Worm (Caenorhabditis elegans) whole organism, young adult: ENCODE measurements around the gene F45E12.5.

Experiments used
- B0035.1 ChIP-seq: sonication (generic microtip); optimal IDR thresholded peaks from 2 replicates; lab custom pipeline; 2016; ENCODE audit warnings: missing genetic modification characterization, mild to moderate bottlenecking, missing compliant biosample characterization, missing genotype, missing genetic modification reagents
- B0336.3 ChIP-seq: fragments of 200-800 bp; sonication (Bioruptor generic); IDR thresholded peaks from 2 replicates; pipeline ENCODE4 v1.3.6; 2022; ENCODE audit warnings: missing genetic modification characterization, missing compliant biosample characterization
- F22D6.2 ChIP-seq: sonication (generic microtip); optimal IDR thresholded peaks from 2 replicates; lab custom pipeline; 2016; ENCODE audit warnings: mild to moderate bottlenecking, missing genetic modification characterization, missing compliant biosample characterization
- F39B2.1 ChIP-seq: fragments of 200-800 bp; sonication (Bioruptor generic); IDR thresholded peaks from 2 replicates; pipeline ENCODE4 v1.3.6; 2022; ENCODE audit warnings: missing genetic modification reagents, missing genetic modification characterization, missing compliant biosample characterization
- K12H6.12 ChIP-seq: fragments of 200-800 bp; sonication (Bioruptor generic); optimal IDR thresholded peaks from 2 replicates; lab custom pipeline; 2018; ENCODE audit warnings: mild to moderate bottlenecking, missing genetic modification characterization, missing compliant biosample characterization
- T26A5.8 ChIP-seq: sonication (generic microtip); optimal IDR thresholded peaks from 2 replicates; lab custom pipeline; 2016; ENCODE audit warnings: missing genetic modification characterization, missing compliant biosample characterization
- Y67H2A.10 ChIP-seq: fragments of 200-800 bp; sonication (Bioruptor generic); conservative IDR thresholded peaks from 2 replicates; pipeline ENCODE4 v1.3.6; 2022; ENCODE audit warnings: missing genetic modification reagents, missing genetic modification characterization, missing compliant biosample characterization
- Y95B8A.8 ChIP-seq: fragments of 200-800 bp; sonication (Bioruptor generic); IDR thresholded peaks from 2 replicates; pipeline ENCODE4 v1.3.6; 2022; ENCODE audit warnings: missing genetic modification reagents, missing genetic modification characterization, missing compliant biosample characterization
- aptf-2 ChIP-seq: fragments of 200-800 bp; sonication (Bioruptor generic); conservative IDR thresholded peaks from 2 replicates; pipeline ENCODE4 v1.3.6; 2022; ENCODE audit warnings: missing genetic modification reagents, missing genetic modification characterization, missing compliant biosample characterization
- aptf-3 ChIP-seq: fragments of 200-800 bp; sonication (Bioruptor generic); IDR thresholded peaks from 2 replicates; pipeline ENCODE4 v1.3.6; 2022; ENCODE audit warnings: missing genetic modification characterization, missing compliant biosample characterization
- attf-6 ChIP-seq: fragments of 200-800 bp; sonication (Bioruptor generic); IDR thresholded peaks from 2 replicates; pipeline ENCODE4 v1.3.6; 2022; ENCODE audit warnings: missing genetic modification reagents, missing genetic modification characterization, missing compliant biosample characterization
- bed-2 ChIP-seq: fragments of 200-800 bp; sonication (Bioruptor generic); IDR thresholded peaks from 2 replicates; pipeline ENCODE4 v1.3.6; 2022; ENCODE audit warnings: missing genetic modification reagents, missing genetic modification characterization, missing compliant biosample characterization
- ccch-3 ChIP-seq: fragments of 200-800 bp; sonication (Bioruptor generic); optimal IDR thresholded peaks from 2 replicates; lab custom pipeline; 2018; ENCODE audit warnings: mild to moderate bottlenecking, missing genetic modification characterization, missing compliant biosample characterization
- ceh-79 ChIP-seq: sonication (generic microtip); optimal IDR thresholded peaks from 2 replicates; lab custom pipeline; 2017; ENCODE audit warnings: mild to moderate bottlenecking, missing genetic modification characterization, missing compliant biosample characterization
- egrh-3 ChIP-seq: fragments of 200-800 bp; sonication (Bioruptor generic); IDR thresholded peaks from 2 replicates; pipeline ENCODE4 v1.3.6; 2022; ENCODE audit warnings: missing genetic modification reagents, missing genetic modification characterization, missing compliant biosample characterization
- ets-4 ChIP-seq: fragments of 200-800 bp; sonication (Bioruptor generic); optimal IDR thresholded peaks from 2 replicates; lab custom pipeline; 2018; ENCODE audit warnings: mild to moderate bottlenecking, missing genetic modification characterization, missing compliant biosample characterization
- fkh-3 ChIP-seq: sonication (generic microtip); optimal IDR thresholded peaks from 2 replicates; lab custom pipeline; 2016; ENCODE audit warnings: mild to moderate bottlenecking, missing genetic modification characterization, missing compliant biosample characterization
- hlh-12 ChIP-seq: sonication (generic microtip); optimal IDR thresholded peaks from 2 replicates; lab custom pipeline; 2016; ENCODE audit warnings: missing genetic modification characterization, missing compliant biosample characterization
- hmg-1.2 ChIP-seq: fragments of 200-800 bp; sonication (Bioruptor generic); IDR thresholded peaks from 2 replicates; pipeline ENCODE4 v1.3.6; 2022; ENCODE audit warnings: missing genetic modification reagents, missing genetic modification characterization, missing compliant biosample characterization
- hsf-1 ChIP-seq: fragments of 200-800 bp; sonication (Bioruptor generic); IDR thresholded peaks from 2 replicates; pipeline ENCODE4 v1.3.6; 2022; ENCODE audit warnings: missing genetic modification reagents, missing genetic modification characterization, missing compliant biosample characterization
- let-607 ChIP-seq, 2 experiments: fragments of 200-800 bp in 1 of 2; sonication (Bioruptor generic) in 1 of 2; sonication (generic microtip) in 1 of 2; optimal IDR thresholded peaks; 2 replicates each; lab custom pipeline; 2016 to 2018; ENCODE audit warnings: mild to moderate bottlenecking in 2 of 2, missing compliant biosample characterization in 2 of 2, missing genetic modification characterization in 2 of 2, moderate library complexity in 2 of 2, missing genotype in 1 of 2
- lin-40 ChIP-seq: sonication (generic microtip); optimal IDR thresholded peaks from 2 replicates; lab custom pipeline; 2016; ENCODE audit warnings: missing genetic modification characterization, mild to moderate bottlenecking, missing compliant biosample characterization, missing genotype, missing genetic modification reagents
- lsl-1 ChIP-seq: fragments of 200-800 bp; sonication (Bioruptor generic); optimal IDR thresholded peaks from 2 replicates; lab custom pipeline; 2018; ENCODE audit warnings: mild to moderate bottlenecking, missing genetic modification characterization, moderate library complexity, missing compliant biosample characterization
- madf-10 ChIP-seq: sonication (generic microtip); optimal IDR thresholded peaks from 2 replicates; lab custom pipeline; 2016; ENCODE audit warnings: mild to moderate bottlenecking, missing genetic modification characterization, missing compliant biosample characterization
- madf-3 ChIP-seq: fragments of 200-800 bp; sonication (Bioruptor generic); IDR thresholded peaks from 2 replicates; pipeline ENCODE4 v1.3.6; 2022; ENCODE audit warnings: missing genetic modification reagents, missing genetic modification characterization, missing compliant biosample characterization
- mes-4 ChIP-seq: sonication (generic microtip); optimal IDR thresholded peaks from 2 replicates; lab custom pipeline; 2016; ENCODE audit warnings: missing genotype, missing genetic modification characterization, missing compliant biosample characterization
- nfya-2 ChIP-seq: fragments of 200-800 bp; sonication (Bioruptor generic); IDR thresholded peaks from 2 replicates; pipeline ENCODE4 v1.3.6; 2022; ENCODE audit warnings: missing genetic modification reagents, missing genetic modification characterization, missing compliant biosample characterization
- nhr-179 ChIP-seq: sonication (generic microtip); optimal IDR thresholded peaks from 2 replicates; lab custom pipeline; 2016; ENCODE audit warnings: mild to moderate bottlenecking, missing genetic modification characterization, missing compliant biosample characterization
- nhr-80 ChIP-seq: sonication (generic microtip); optimal IDR thresholded peaks from 2 replicates; lab custom pipeline; 2016; ENCODE audit warnings: missing genetic modification characterization, missing compliant biosample characterization
- nhr-90 ChIP-seq: sonication (generic microtip); optimal IDR thresholded peaks from 2 replicates; lab custom pipeline; 2016; ENCODE audit warnings: missing genotype, mild to moderate bottlenecking, missing genetic modification characterization, missing compliant biosample characterization
- pha-4 ChIP-seq: fragments of 150-350 bp; sonication (generic microtip); optimal IDR thresholded peaks from 2 replicates; lab custom pipeline; 2014; ENCODE audit warnings: missing biosample characterization, missing genetic modification reagents, missing genetic modification characterization
- sdz-38 ChIP-seq: sonication (generic microtip); optimal IDR thresholded peaks from 2 replicates; lab custom pipeline; 2016; ENCODE audit warnings: missing genotype, missing genetic modification characterization, missing compliant biosample characterization
- snpc-1.1 ChIP-seq: sonication (generic microtip); optimal IDR thresholded peaks from 2 replicates; lab custom pipeline; 2017; ENCODE audit warnings: missing genetic modification characterization, mild to moderate bottlenecking, missing compliant biosample characterization, antibody characterized with exemption, moderate library complexity, missing genotype, missing genetic modification reagents; ENCODE audit not compliant: insufficient read depth
- snpc-4 ChIP-seq, 5 experiments: fragments of 150-350 bp in 1 of 5; sonication (generic microtip) in 4 of 5; optimal IDR thresholded peaks; 2 replicates each; lab custom pipeline; 2014 to 2018; ENCODE audit warnings: missing genetic modification characterization in 5 of 5, missing biosample characterization in 3 of 5, antibody characterized with exemption in 2 of 5, mild to moderate bottlenecking in 2 of 5, missing compliant biosample characterization in 2 of 5, missing genotype in 2 of 5, moderate library complexity in 2 of 5, missing genetic modification reagents in 1 of 5
- somi-1 ChIP-seq: fragments of 200-800 bp; sonication (Bioruptor generic); optimal IDR thresholded peaks from 2 replicates; lab custom pipeline; 2018; ENCODE audit warnings: mild to moderate bottlenecking, missing genetic modification characterization, missing compliant biosample characterization
- zfh-2 ChIP-seq: fragments of 200-800 bp; sonication (Bioruptor generic); conservative IDR thresholded peaks from 2 replicates; pipeline ENCODE4 v1.3.6; 2022; ENCODE audit warnings: missing genetic modification reagents, missing genetic modification characterization, missing compliant biosample characterization
- ztf-18 ChIP-seq: sonication (generic microtip); optimal IDR thresholded peaks from 2 replicates; lab custom pipeline; 2016; ENCODE audit warnings: missing genotype, mild to moderate bottlenecking, missing genetic modification characterization, missing compliant biosample characterization
- ztf-22 ChIP-seq: fragments of 200-800 bp; sonication (Bioruptor generic); optimal IDR thresholded peaks from 2 replicates; lab custom pipeline; 2018; ENCODE audit warnings: mild to moderate bottlenecking, missing genetic modification characterization, moderate library complexity, missing compliant biosample characterization
- ztf-28 ChIP-seq: fragments of 200-800 bp; sonication (Bioruptor generic); IDR thresholded peaks from 2 replicates; pipeline ENCODE4 v1.3.6; 2022; ENCODE audit warnings: missing genetic modification reagents, missing genetic modification characterization, missing compliant biosample characterization
- ztf-6 ChIP-seq: fragments of 200-800 bp; sonication (Bioruptor generic); IDR thresholded peaks from 2 replicates; pipeline ENCODE4 v1.3.6; 2022; ENCODE audit warnings: missing genetic modification reagents, missing genetic modification characterization, missing compliant biosample characterization

The F45E12.5 gene

ce11 chrII:7337469-7337893, 27.6 kb upstream of the F45E12.5 start (continued):
- TF ChIP-seq F39B2.1 (GFP tag; lab: Robert Waterston, UW) (no peak), fkh-3 (tag; lab: Kevin White, UChicago) (no peak), nhr-90 (tag; lab: Kevin White, UChicago) (peak; percentile 70), Y67H2A.10 (GFP tag; lab: Robert Waterston, UW) (no peak), let-607 (tag; optimal IDR thresholded peaks at IDR 0.05; lab: Kevin White, UChicago) (peak; percentile 42 to 60), pha-4 (tag; lab: Kevin White, UChicago) (peak; percentile 49), somi-1 (peak; percentile 82), sdz-38 (tag; lab: Kevin White, UChicago) (no peak), F22D6.2 (tag; lab: Kevin White, UChicago) (peak; percentile 86), B0035.1 (tag; lab: Kevin White, UChicago) (no peak), ceh-79 (tag; lab: Kevin White, UChicago) (no peak), ztf-28 (no peak), nhr-179 (no peak), Y95B8A.8 (no peak), nfya-2 (GFP tag; lab: Robert Waterston, UW) (no peak), lsl-1 (GFP tag; lab: Kevin White, UChicago) (no peak), nhr-80 (peak; percentile 96), bed-2 (GFP tag; lab: Robert Waterston, UW) (no peak), aptf-2 (GFP tag; lab: Robert Waterston, UW) (0 out of 2 replicates have a peak, but pooled peaks have one; percentile 10), hlh-12 (no peak), ztf-22 (GFP tag; lab: Kevin White, UChicago) (peak; percentile 64), zfh-2 (no peak), snpc-4 (GFP tag; optimal IDR thresholded peaks at IDR 0.05; lab: Kevin White, UChicago) (no peak), snpc-4 (tag; optimal IDR thresholded peaks at IDR 0.05; lab: Kevin White, UChicago) (peak in 2 of 4 experiments; percentile 9 to 61), madf-3 (GFP tag; lab: Robert Waterston, UW) (no peak), T26A5.8 (tag; lab: Kevin White, UChicago) (no peak), hmg-1.2 (peak; percentile 91), ccch-3 (GFP tag; lab: Kevin White, UChicago) (no peak), B0336.3 (GFP tag; lab: Robert Waterston, UW) (peak; percentile 88), mes-4 (no peak), aptf-3 (GFP tag; lab: Robert Waterston, UW) (no peak), ztf-6 (GFP tag; lab: Robert Waterston, UW) (no peak), ztf-18 (tag; lab: Kevin White, UChicago) (no peak), hsf-1 (no peak), K12H6.12 (tag; lab: Kevin White, UChicago) (peak; percentile 74), madf-10 (tag; lab: Kevin White, UChicago) (peak; percentile 18), snpc-1.1 (tag; lab: Kevin White, UChicago) (no peak), egrh-3 (GFP tag; lab: Robert Waterston, UW) (no peak), ets-4 (peak; percentile 8), attf-6 (GFP tag; lab: Robert Waterston, UW) (no peak), lin-40 (tag; lab: Kevin White, UChicago) (peak; percentile 87)
- TF ChIP-seq, all 124 proteins: peak for 31
